Fruit fly (Drosophila melanogaster): ENCODE measurements around the gene Ggt-1.

Gene Ggt-1

DNA sequence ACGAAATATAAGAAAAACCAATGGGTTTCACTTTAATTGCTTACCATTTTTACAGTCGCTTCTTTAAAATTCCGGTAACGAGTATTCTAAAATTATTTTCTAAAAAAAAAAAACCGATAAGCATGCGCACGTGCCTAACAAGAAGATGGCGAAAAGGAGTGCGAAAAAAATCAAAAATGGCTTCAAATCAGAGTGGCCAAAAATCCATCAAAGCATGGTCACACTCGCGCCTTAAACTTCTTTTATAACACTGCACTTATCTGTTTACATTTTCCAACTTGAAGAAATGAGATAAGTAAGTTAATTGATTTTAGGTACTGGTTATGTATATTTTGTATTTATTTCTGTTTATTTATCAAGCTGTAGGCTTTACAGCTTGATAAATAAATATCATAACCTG is 52.0 kb downstream of the Ggt-1 start, which contains the start of gene CG43843:
Gene CG43843 (minus strand): TSS at position 101 of the 400 bp plus-strand sequence.
- TF ChIP-seq CG12768 (GFP tag; optimal IDR thresholded peaks at IDR 0.05), result no peak
- no peak for TF ChIP-seq CG11617 (GFP tag; optimal IDR thresholded peaks at IDR 0.05)
- no peak for TF ChIP-seq cic (GFP tag; optimal IDR thresholded peaks at IDR 0.05)
- no peak for TF ChIP-seq Mnt (GFP tag; optimal IDR thresholded peaks at IDR 0.05)
- no peak for TF ChIP-seq CG7101 (tag; optimal IDR thresholded peaks at IDR 0.05)
- TF ChIP-seq kay (GFP tag; ENCODE audit: borderline replicate concordance), result no peak
- TF ChIP-seq tj (GFP tag; optimal IDR thresholded peaks at IDR 0.05), result no peak
- TF ChIP-seq Crg-1 (GFP tag; optimal IDR thresholded peaks at IDR 0.05), result no peak
- TF ChIP-seq CG14711 (tag; optimal IDR thresholded peaks at IDR 0.05), result no peak

Measured in whole organism, adult.